Worm (Caenorhabditis elegans) whole organism, L2 larva: ENCODE results near the gene C10A4.4.

Experiments used
- ZK546.5 ChIP-seq: sonication (generic microtip); optimal IDR thresholded peaks from 2 replicates; lab custom pipeline; 2017; ENCODE audit warnings: missing biosample characterization, missing genetic modification characterization
- lsy-2 ChIP-seq, 2 experiments: fragments of 150-350 bp in 1 of 2; sonication (generic microtip) in 1 of 2; optimal IDR thresholded peaks; 2 replicates each; lab custom pipeline; 2014 to 2017; ENCODE audit warnings: missing biosample characterization in 2 of 2, missing genetic modification characterization in 2 of 2
- mbf-1 ChIP-seq: sonication (generic microtip); optimal IDR thresholded peaks from 2 replicates; lab custom pipeline; 2017; ENCODE audit warnings: missing biosample characterization, missing genetic modification characterization
- mdl-1 ChIP-seq, 2 experiments: fragments of 150-350 bp in 1 of 2; sonication (generic microtip) in 1 of 2; optimal IDR thresholded peaks; 2 replicates each; lab custom pipeline; 2017; ENCODE audit warnings: missing biosample characterization in 2 of 2, missing genetic modification characterization in 2 of 2
- nhr-12 ChIP-seq: fragments of 150-350 bp; optimal IDR thresholded peaks from 2 replicates; lab custom pipeline; 2014; ENCODE audit warnings: missing biosample characterization, missing genetic modification characterization
- nhr-77 ChIP-seq: fragments of 150-350 bp; optimal IDR thresholded peaks from 2 replicates; lab custom pipeline; 2014; ENCODE audit warnings: missing biosample characterization, missing genetic modification characterization
- sma-9 ChIP-seq, 2 experiments: fragments of 150-350 bp in 1 of 2; sonication (generic microtip) in 1 of 2; optimal IDR thresholded peaks; 2 replicates each; lab custom pipeline; 2014 to 2016; ENCODE audit warnings: missing genetic modification characterization in 2 of 2, mild to moderate bottlenecking in 1 of 2, missing biosample characterization in 1 of 2, missing compliant biosample characterization in 1 of 2, missing genetic modification reagents in 1 of 2, moderate library complexity in 1 of 2
- zag-1 ChIP-seq: fragments of 150-350 bp; optimal IDR thresholded peaks from 2 replicates; lab custom pipeline; 2014; ENCODE audit warnings: missing biosample characterization, missing genetic modification characterization

DNA sequence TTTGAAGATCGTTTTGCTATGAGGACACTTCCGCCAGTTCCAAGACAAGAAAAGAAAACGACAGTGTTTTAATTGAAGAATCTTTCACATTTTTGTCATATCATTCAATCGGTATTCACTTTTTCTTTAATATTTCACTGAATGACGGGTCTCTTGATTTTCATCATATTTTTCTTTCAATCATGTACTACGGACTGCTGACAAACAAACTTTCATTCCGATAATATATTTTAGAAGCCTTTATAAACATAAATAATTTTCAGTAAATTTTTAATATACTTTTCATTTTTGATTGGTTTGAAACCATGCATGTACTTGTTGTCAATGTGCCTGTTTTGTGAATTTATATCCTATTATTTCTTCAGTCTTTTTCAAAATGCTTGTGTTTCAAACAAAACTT lies 32.4 kb downstream of the C10A4.4 start, which contains the start of gene clc-5:
- TF ChIP-seq lsy-2 (tag; optimal IDR thresholded peaks at IDR 0.05; lab: Kevin White, UChicago), result no peak
- no peak for TF ChIP-seq nhr-77 (tag; lab: Kevin White, UChicago)
- no peak for TF ChIP-seq mbf-1
- no peak for TF ChIP-seq nhr-12 (tag; lab: Kevin White, UChicago)
- no peak for TF ChIP-seq zag-1 (tag; lab: Kevin White, UChicago)
- no peak for TF ChIP-seq sma-9 (GFP tag; optimal IDR thresholded peaks at IDR 0.05; lab: Kevin White, UChicago)
- TF ChIP-seq sma-9 (tag; optimal IDR thresholded peaks at IDR 0.05; lab: Kevin White, UChicago), result no peak
- TF ChIP-seq ZK546.5 (tag; lab: Kevin White, UChicago), result no peak
- TF ChIP-seq mdl-1 (tag; optimal IDR thresholded peaks at IDR 0.05; lab: Kevin White, UChicago), result no peak
